Fruit fly (Drosophila melanogaster) whole organism, embryonic: Measurements from ENCODE around the gene CG17364.

Source experiments
- Abd-B ChIP-seq: fragments of 200-800 bp; sonication (Bioruptor generic); optimal IDR thresholded peaks from 2 replicates; lab custom pipeline; 2018; ENCODE audit warnings: missing biosample characterization, mild to moderate bottlenecking, missing genetic modification characterization, moderate library complexity
- Aef1 ChIP-seq: fragments of 200-800 bp; sonication (Bioruptor generic); IDR thresholded peaks from 3 replicates; pipeline ENCODE4 v1.3.6; 2022; ENCODE audit warnings: missing biosample characterization, missing genetic modification characterization
- CG1024 ChIP-seq: fragments of 200-800 bp; sonication (Bioruptor generic); IDR thresholded peaks from 2 replicates; pipeline ENCODE4 v1.3.6; 2022; ENCODE audit warnings: missing biosample characterization, missing genetic modification characterization
- CG10565 ChIP-seq: fragments of 200-800 bp; sonication (Bioruptor generic); optimal IDR thresholded peaks from 3 replicates; lab custom pipeline; 2016; ENCODE audit warnings: missing biosample characterization, mild to moderate bottlenecking, missing genetic modification characterization
- CG10959 ChIP-seq: fragments of 200-800 bp; sonication (Bioruptor generic); IDR thresholded peaks from 2 replicates; pipeline ENCODE4 v1.3.6; 2022; ENCODE audit warnings: missing biosample characterization, missing genetic modification characterization
- CG12391 ChIP-seq: fragments of 200-800 bp; sonication (Bioruptor generic); optimal IDR thresholded peaks from 3 replicates; lab custom pipeline; 2018; ENCODE audit warnings: missing biosample characterization, mild to moderate bottlenecking, missing genetic modification characterization, moderate library complexity
- CG13624 ChIP-seq: fragments of 200-800 bp; sonication (Bioruptor generic); optimal IDR thresholded peaks from 2 replicates; lab custom pipeline; 2016; ENCODE audit warnings: missing biosample characterization, missing genetic modification characterization
- CG14014 ChIP-seq: fragments of 200-800 bp; sonication (Bioruptor generic); IDR thresholded peaks from 2 replicates; pipeline ENCODE4 v1.3.6; 2022; ENCODE audit warnings: missing biosample characterization, missing genetic modification characterization
- CG17359 ChIP-seq: fragments of 200-800 bp; sonication (Bioruptor generic); optimal IDR thresholded peaks from 3 replicates; lab custom pipeline; 2018; ENCODE audit warnings: missing biosample characterization, mild to moderate bottlenecking, missing genetic modification characterization, moderate library complexity
- CG17612 ChIP-seq: fragments of 200-800 bp; sonication (Bioruptor generic); IDR thresholded peaks from 2 replicates; pipeline ENCODE4 v1.3.6; 2022; ENCODE audit warnings: missing biosample characterization, missing genetic modification characterization
- CG18764 ChIP-seq: fragments of 200-800 bp; sonication (Bioruptor generic); optimal IDR thresholded peaks from 3 replicates; lab custom pipeline; 2016; ENCODE audit warnings: missing biosample characterization, missing genetic modification characterization
- CG2129 ChIP-seq: fragments of 200-800 bp; sonication (Bioruptor generic); IDR thresholded peaks from 2 replicates; pipeline ENCODE4 v1.3.6; 2022; ENCODE audit warnings: missing biosample characterization, missing genetic modification characterization; ENCODE audit not compliant: partially characterized antibody
- CG2875 ChIP-seq: fragments of 200-800 bp; sonication (Bioruptor generic); optimal IDR thresholded peaks from 2 replicates; lab custom pipeline; 2017; ENCODE audit warnings: missing biosample characterization, mild to moderate bottlenecking, missing genetic modification characterization, missing genetic modification reagents
- CG30020 ChIP-seq: fragments of 200-800 bp; optimal IDR thresholded peaks from 2 replicates; lab custom pipeline; 2019; ENCODE audit warnings: missing biosample characterization, mild to moderate bottlenecking, missing genetic modification characterization, moderate library complexity
- CG32772 ChIP-seq: fragments of 200-800 bp; sonication (Bioruptor generic); IDR thresholded peaks from 2 replicates; pipeline ENCODE4 v1.3.6; 2022; ENCODE audit warnings: missing biosample characterization, missing genetic modification characterization
- CG3838 ChIP-seq: fragments of 200-800 bp; sonication (Bioruptor generic); optimal IDR thresholded peaks from 3 replicates; lab custom pipeline; 2016; ENCODE audit warnings: missing biosample characterization, missing genetic modification characterization
- CG7745 ChIP-seq: fragments of 200-800 bp; sonication (Bioruptor generic); optimal IDR thresholded peaks from 2 replicates; lab custom pipeline; 2018; ENCODE audit warnings: missing biosample characterization, mild to moderate bottlenecking, missing genetic modification characterization, moderate library complexity
- CG7786 ChIP-seq: fragments of 200-800 bp; sonication (Bioruptor generic); optimal IDR thresholded peaks from 2 replicates; lab custom pipeline; 2016; ENCODE audit warnings: missing biosample characterization, missing genetic modification characterization
- CG8290 ChIP-seq, 3 experiments: fragments of 200-800 bp; sonication (Bioruptor generic); optimal IDR thresholded peaks; 2 replicates each; lab custom pipeline; 2016 to 2019; ENCODE audit warnings: missing biosample characterization in 3 of 3, missing genetic modification characterization in 3 of 3, mild to moderate bottlenecking in 2 of 3, moderate library complexity in 1 of 3
- CG8765 ChIP-seq: fragments of 200-800 bp; sonication (Bioruptor generic); IDR thresholded peaks from 2 replicates; pipeline ENCODE4 v1.3.6; 2022; ENCODE audit warnings: missing biosample characterization, missing genetic modification characterization
- CG9797 ChIP-seq: fragments of 200-800 bp; sonication (Bioruptor generic); optimal IDR thresholded peaks from 3 replicates; lab custom pipeline; 2018; ENCODE audit warnings: missing biosample characterization, mild to moderate bottlenecking, missing genetic modification characterization
- Deaf1 ChIP-seq: fragments of 200-800 bp; optimal IDR thresholded peaks from 3 replicates; lab custom pipeline; 2019; ENCODE audit warnings: missing biosample characterization, mild to moderate bottlenecking, missing genetic modification characterization, moderate library complexity
- Hmr ChIP-seq: fragments of 200-800 bp; sonication (Bioruptor generic); optimal IDR thresholded peaks from 3 replicates; lab custom pipeline; 2017; ENCODE audit warnings: mild to moderate bottlenecking, missing biosample characterization, missing genetic modification reagents, missing genetic modification characterization
- Hr78 ChIP-seq, 2 experiments: fragments of 200-800 bp in 1 of 2; fragments of >200 bp in 1 of 2; sonication (Bioruptor generic) in 1 of 2; optimal IDR thresholded peaks; 2 replicates each; lab custom pipeline; 2017 to 2019; ENCODE audit warnings: missing biosample characterization in 2 of 2, missing genetic modification characterization in 2 of 2, mild to moderate bottlenecking in 1 of 2, moderate library complexity in 1 of 2
- Max ChIP-seq: fragments of 200-800 bp; sonication (Bioruptor generic); optimal IDR thresholded peaks from 2 replicates; lab custom pipeline; 2016; ENCODE audit warnings: missing biosample characterization, mild to moderate bottlenecking, missing genetic modification characterization
- Mes4 ChIP-seq: fragments of 200-800 bp; sonication (Bioruptor generic); optimal IDR thresholded peaks from 2 replicates; lab custom pipeline; 2016; ENCODE audit warnings: missing biosample characterization, missing genetic modification characterization
- Mrtf ChIP-seq: fragments of 200-800 bp; sonication (Bioruptor generic); IDR thresholded peaks from 3 replicates; pipeline ENCODE4 v1.3.6; 2022; ENCODE audit warnings: missing biosample characterization, missing genetic modification characterization
- NC2β ChIP-seq: fragments of 200-800 bp; sonication (Bioruptor generic); optimal IDR thresholded peaks from 2 replicates; lab custom pipeline; 2016; ENCODE audit warnings: missing biosample characterization, missing genetic modification characterization
- Ssrp ChIP-seq: fragments of 200-800 bp; sonication (Bioruptor generic); optimal IDR thresholded peaks from 2 replicates; lab custom pipeline; 2018; ENCODE audit warnings: missing biosample characterization, mild to moderate bottlenecking, missing genetic modification characterization, moderate library complexity
- az2 ChIP-seq: fragments of 200-800 bp; sonication (Bioruptor generic); optimal IDR thresholded peaks from 3 replicates; lab custom pipeline; 2016; ENCODE audit warnings: missing biosample characterization, missing genetic modification characterization
- btn ChIP-seq: fragments of 200-800 bp; sonication (Bioruptor generic); optimal IDR thresholded peaks from 2 replicates; lab custom pipeline; 2016; ENCODE audit warnings: missing biosample characterization, missing genetic modification characterization
- caup ChIP-seq: fragments of 200-800 bp; sonication (Bioruptor generic); optimal IDR thresholded peaks from 3 replicates; lab custom pipeline; 2017; ENCODE audit warnings: missing biosample characterization, mild to moderate bottlenecking, missing genetic modification characterization, moderate library complexity; ENCODE audit not compliant: severe bottlenecking
- chm ChIP-seq: fragments of 200-800 bp; sonication (Bioruptor generic); IDR thresholded peaks from 2 replicates; pipeline ENCODE4 v1.3.6; 2022; ENCODE audit warnings: missing biosample characterization, missing genetic modification characterization
- chn ChIP-seq: fragments of 200-800 bp; sonication (Bioruptor generic); optimal IDR thresholded peaks from 2 replicates; lab custom pipeline; 2016; ENCODE audit warnings: missing biosample characterization, missing genetic modification characterization
- ci ChIP-seq: fragments of 200-800 bp; sonication (Bioruptor generic); IDR thresholded peaks from 3 replicates; pipeline ENCODE4 v1.3.6; 2022; ENCODE audit warnings: missing biosample characterization, missing genetic modification characterization
- crc ChIP-seq: fragments of 200-800 bp; sonication (Bioruptor generic); optimal IDR thresholded peaks from 2 replicates; lab custom pipeline; 2016; ENCODE audit warnings: missing biosample characterization, missing genetic modification characterization
- crol ChIP-seq: fragments of 200-800 bp; sonication (Bioruptor generic); IDR thresholded peaks from 2 replicates; pipeline ENCODE4 v1.3.6; 2022; ENCODE audit warnings: missing biosample characterization, missing genetic modification characterization
- eve ChIP-seq, 2 experiments: fragments of >200 bp; optimal IDR thresholded peaks; 2 replicates each; lab custom pipeline; 2017; ENCODE audit warnings: missing biosample characterization in 2 of 2, missing genetic modification characterization in 2 of 2
- fd96Cb ChIP-seq: fragments of 200-800 bp; sonication (Bioruptor generic); optimal IDR thresholded peaks from 2 replicates; lab custom pipeline; 2018; ENCODE audit warnings: missing biosample characterization, mild to moderate bottlenecking, missing genetic modification characterization, moderate library complexity
- jigr1 ChIP-seq: fragments of 200-800 bp; sonication (Bioruptor generic); IDR thresholded peaks from 3 replicates; pipeline ENCODE4 v1.3.6; 2022; ENCODE audit warnings: missing biosample characterization, missing genetic modification characterization
- jumu ChIP-seq: fragments of 200-800 bp; sonication (Bioruptor generic); optimal IDR thresholded peaks from 3 replicates; lab custom pipeline; 2016; ENCODE audit warnings: missing biosample characterization, missing genetic modification characterization
- lmd ChIP-seq: fragments of 200-800 bp; sonication (Bioruptor generic); IDR thresholded peaks from 2 replicates; pipeline ENCODE4 v1.3.6; 2022; ENCODE audit warnings: missing biosample characterization, missing genetic modification characterization
- lov ChIP-seq, 2 experiments: fragments of 200-800 bp in 1 of 2; fragments of >200 bp in 1 of 2; sonication (Bioruptor generic) in 1 of 2; IDR thresholded peaks in 1 of 2; optimal IDR thresholded peaks in 1 of 2; 2 replicates in 1 of 2; 3 replicates in 1 of 2; pipeline versions ENCODE4 v1.3.6 to Lab custom; 2017 to 2022; ENCODE audit warnings: missing biosample characterization in 1 of 2, missing genetic modification characterization in 1 of 2
- odd ChIP-seq: fragments of 200-800 bp; sonication (Bioruptor generic); optimal IDR thresholded peaks from 2 replicates; lab custom pipeline; 2017; ENCODE audit warnings: missing biosample characterization, mild to moderate bottlenecking, missing genetic modification characterization
- onecut ChIP-seq: fragments of 200-800 bp; sonication (Bioruptor generic); IDR thresholded peaks from 2 replicates; pipeline ENCODE4 v1.3.6; 2022; ENCODE audit warnings: missing biosample characterization, missing genetic modification characterization
- pzg ChIP-seq: fragments of 200-800 bp; sonication (Bioruptor generic); optimal IDR thresholded peaks from 3 replicates; lab custom pipeline; 2018; ENCODE audit warnings: missing biosample characterization, mild to moderate bottlenecking, missing genetic modification characterization, moderate library complexity
- rib ChIP-seq: fragments of 200-800 bp; sonication (Bioruptor generic); IDR thresholded peaks from 2 replicates; pipeline ENCODE4 v1.3.6; 2022; ENCODE audit warnings: missing biosample characterization, missing genetic modification characterization
- sd ChIP-seq: fragments of 200-800 bp; sonication (Bioruptor generic); optimal IDR thresholded peaks from 3 replicates; lab custom pipeline; 2018; ENCODE audit warnings: missing biosample characterization, mild to moderate bottlenecking, missing genetic modification characterization, moderate library complexity
- slp2 ChIP-seq: fragments of 200-800 bp; sonication (Bioruptor generic); optimal IDR thresholded peaks from 2 replicates; lab custom pipeline; 2016; ENCODE audit warnings: missing biosample characterization, missing genetic modification characterization
- stc ChIP-seq: fragments of 200-800 bp; sonication (Bioruptor generic); IDR thresholded peaks from 2 replicates; pipeline ENCODE4 v1.3.6; 2022; ENCODE audit warnings: missing biosample characterization, missing genetic modification characterization
- trem ChIP-seq: fragments of 200-800 bp; optimal IDR thresholded peaks from 3 replicates; lab custom pipeline; 2019; ENCODE audit warnings: missing biosample characterization, mild to moderate bottlenecking, missing genetic modification characterization, moderate library complexity

The CG17364 gene

DNA sequence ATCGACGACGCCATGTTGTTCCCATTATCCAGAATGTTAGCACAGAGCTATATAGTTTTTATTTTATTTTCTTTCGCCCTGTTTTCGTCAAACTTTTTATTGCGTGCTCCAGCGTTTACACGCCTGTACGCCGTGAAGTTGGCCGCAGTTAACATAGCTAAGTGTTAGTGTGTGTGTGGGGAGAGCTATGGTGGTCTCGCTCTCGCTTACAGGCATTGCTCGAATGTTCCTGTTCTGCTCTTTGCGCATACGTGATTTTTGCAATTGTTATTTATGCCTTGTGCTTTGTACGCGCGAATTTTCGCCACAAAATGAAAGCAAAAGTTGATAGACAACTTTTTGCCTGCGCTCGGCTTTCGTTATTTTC, 10.8 kb upstream of the CG17364 start (continued):
- TF ChIP-seq CG3838 (GFP tag; lab: Kevin White, UChicago) (no peak), CG1024 (GFP tag; lab: Robert Waterston, UW) (peak; percentile 51), CG30020 (tag; lab: Kevin White, UChicago) (peak; percentile 4), Mrtf (GFP tag; lab: Robert Waterston, UW) (no peak), jumu (GFP tag; lab: Kevin White, UChicago) (no peak), Mes4 (GFP tag; lab: Kevin White, UChicago) (no peak), CG12391 (tag; lab: Kevin White, UChicago) (no peak), Deaf1 (tag; lab: Kevin White, UChicago) (peak; percentile 23), CG7786 (no peak), odd (GFP tag; lab: Kevin White, UChicago) (no peak), CG8290 (GFP tag; optimal IDR thresholded peaks at IDR 0.05; lab: Kevin White, UChicago) (no peak), CG8290 (tag; optimal IDR thresholded peaks at IDR 0.05; lab: Kevin White, UChicago) (peak; percentile 62 to 69), Aef1 (no peak), onecut (GFP tag; lab: Robert Waterston, UW) (peak; percentile 22; the same call in 1 of the 2 replicates), caup (GFP tag; lab: Kevin White, UChicago) (peak; percentile 58), trem (tag; lab: Kevin White, UChicago) (peak; percentile 21), Hr78 (GFP tag; optimal IDR thresholded peaks at IDR 0.05; lab: Kevin White, UChicago) (no peak), CG17359 (tag; lab: Kevin White, UChicago) (no peak), sd (tag; lab: Kevin White, UChicago) (peak; percentile 78), eve (GFP tag; optimal IDR thresholded peaks at IDR 0.05; lab: Kevin White, UChicago) (no peak), CG2129 (GFP tag; lab: Robert Waterston, UW) (no peak), crol (no peak), lmd (GFP tag; lab: Robert Waterston, UW) (0 out of 2 replicates have a peak, but pooled peaks have one; percentile 16), CG32772 (no peak), jigr1 (no peak), btn (GFP tag; lab: Kevin White, UChicago) (no peak), CG9797 (no peak), NC2β (peak; percentile 30), stc (GFP tag; lab: Robert Waterston, UW) (no peak), CG17612 (GFP tag; lab: Robert Waterston, UW) (no peak), chm (GFP tag; lab: Robert Waterston, UW) (no peak), Abd-B (GFP tag; lab: Kevin White, UChicago) (no peak), crc (no peak), CG14014 (GFP tag; lab: Robert Waterston, UW) (no peak), chn (GFP tag; lab: Kevin White, UChicago) (no peak), CG13624 (GFP tag; lab: Kevin White, UChicago) (peak; percentile 12), Hmr (peak; percentile 41), CG10565 (GFP tag; lab: Kevin White, UChicago) (no peak), CG8765 (GFP tag; lab: Robert Waterston, UW) (no peak), slp2 (no peak), pzg (GFP tag; lab: Kevin White, UChicago) (peak; percentile 54), CG10959 (0 out of 2 replicates have a peak, but pooled peaks have one; percentile 28), lov (optimal IDR thresholded peaks at IDR 0.05; lab: Kevin White, UChicago) (no peak), lov (GFP tag; IDR thresholded peaks at IDR 0.05; lab: Robert Waterston, UW) (peak; percentile 82; the same call in 2 of the 3 replicates), CG18764 (GFP tag; lab: Kevin White, UChicago) (no peak), rib (GFP tag; lab: Robert Waterston, UW) (peak; percentile 98), CG7745 (tag; lab: Kevin White, UChicago) (no peak), az2 (GFP tag; lab: Kevin White, UChicago) (no peak), CG2875 (GFP tag; lab: Kevin White, UChicago) (no peak), Ssrp (tag; lab: Kevin White, UChicago) (no peak), fd96Cb (tag; lab: Kevin White, UChicago) (no peak), ci (GFP tag; lab: Robert Waterston, UW) (peak; percentile 82), Max (GFP tag; lab: Kevin White, UChicago) (peak; percentile 15)
